Worm (Caenorhabditis elegans) whole organism, early embryonic: ENCODE results near the gene T26E4.2.
"Not testable (repeated sequence)": the region's sequence is repeated elsewhere in the genome, so short reads cannot be mapped to it uniquely, and the experiment has no call there.

Experiments
- ceh-36 ChIP-seq: sonication (generic microtip); optimal IDR thresholded peaks from 2 replicates; lab custom pipeline; 2016; ENCODE audit warnings: missing genetic modification characterization, inconsistent platforms, missing compliant biosample characterization
- sea-1 ChIP-seq: fragments of 200-800 bp; sonication (Bioruptor generic); conservative IDR thresholded peaks from 2 replicates; pipeline ENCODE4 v1.3.6; 2022; ENCODE audit warnings: missing genetic modification characterization, missing compliant biosample characterization

ce11 chrV:15754731-15755130, 26.5 kb upstream of the T26E4.2 start, which contains the start of gene str-8:
- TF ChIP-seq sea-1 (GFP tag; lab: Robert Waterston, UW); ceh-36 (tag; lab: Kevin White, UChicago): not testable (repeated sequence)
